Fruit fly (Drosophila melanogaster) S2 (cell line): ENCODE results near the gene CG7362.

Experiments used
- CG8478 ChIP-seq: fragments of >200 bp; optimal IDR thresholded peaks from 2 replicates; lab custom pipeline; 2018
- CTCF ChIP-seq, 2 experiments: fragments of >200 bp; optimal IDR thresholded peaks; 2 replicates each; lab custom pipeline; 2018

dm6 chr3R:14707703-14708643 lies 46.3 kb downstream of the CG7362 start:
- TF ChIP-seq CG8478 (no peak), CTCF (optimal IDR thresholded peaks at IDR 0.05; lab: Kevin White, UChicago) (no peak)
